Fruit fly (Drosophila melanogaster) whole organism, larva: Measurements from ENCODE around the gene PolZ2.

Source experiments
- noc ChIP-seq: fragments of 200-800 bp; sonication (Bioruptor generic); optimal IDR thresholded peaks from 3 replicates; lab custom pipeline; 2019; ENCODE audit warnings: missing biosample characterization, mild to moderate bottlenecking, missing genetic modification characterization, moderate library complexity

The PolZ2 gene

dm6 chr3R:5572900-5573665 lies 15.6 kb upstream of the PolZ2 start:
- TF ChIP-seq noc (tag; lab: Kevin White, UChicago): no peak

- no peak for TF ChIP-seq noc (tag; lab: Kevin White, UChicago)
Observed at dm6 chr3R:5573883-5574282, 14.8 kb upstream of the PolZ2 start.

dm6 chr3R:5587863-5588519 lies 682 bp upstream of the PolZ2 start, which contains the start of gene CG2926:
Gene CG2926 (minus strand): TSS chr3R:5588380.
- no peak for TF ChIP-seq noc (tag; lab: Kevin White, UChicago)

dm6 chr3R:5591398-5591853 lies 2.8 kb downstream of the PolZ2 start, which contains the start of the genes noi and Vha26:
Gene noi (minus strand): TSS chr3R:5591459.
Gene Vha26 (plus strand): TSS chr3R:5591763.
- TF ChIP-seq noc (tag; lab: Kevin White, UChicago): no peak

dm6 chr3R:5592009-5592572 lies 3.4 kb downstream of the PolZ2 start:
- TF ChIP-seq noc (tag; lab: Kevin White, UChicago): no peak

dm6 chr3R:5594878-5595277 lies 6.2 kb downstream of the PolZ2 start:
- no peak for TF ChIP-seq noc (tag; lab: Kevin White, UChicago)

dm6 chr3R:5599521-5600360 lies 11.1 kb downstream of the PolZ2 start:
- TF ChIP-seq noc (tag; lab: Kevin White, UChicago): no peak

dm6 chr3R:5600361-5601043 lies 11.8 kb downstream of the PolZ2 start:
- TF ChIP-seq noc (tag; lab: Kevin White, UChicago): no peak

dm6 chr3R:5601044-5601523 lies 12.4 kb downstream of the PolZ2 start, which contains the start of the genes kra and SecS:
Gene kra (minus strand): TSS chr3R:5601136.
Gene SecS (plus strand): TSS chr3R:5601433.
- TF ChIP-seq noc (tag; lab: Kevin White, UChicago): peak; percentile 55

dm6 chr3R:5606477-5606876 lies 17.8 kb downstream of the PolZ2 start, which contains the start of gene asl:
Gene asl (minus strand): TSS chr3R:5606543.
- TF ChIP-seq noc (tag; lab: Kevin White, UChicago): no peak

- no peak for TF ChIP-seq noc (tag; lab: Kevin White, UChicago)
Observed at dm6 chr3R:5608422-5608821, 19.7 kb downstream of the PolZ2 start.

- no peak for TF ChIP-seq noc (tag; lab: Kevin White, UChicago)
Observed at dm6 chr3R:5610656-5611055, 22.0 kb downstream of the PolZ2 start.

dm6 chr3R:5611167-5611566 lies 22.5 kb downstream of the PolZ2 start:
- TF ChIP-seq noc (tag; lab: Kevin White, UChicago): no peak

- no peak for TF ChIP-seq noc (tag; lab: Kevin White, UChicago)
Observed at dm6 chr3R:5611733-5612132, 23.1 kb downstream of the PolZ2 start.
